Worm (Caenorhabditis elegans) whole organism, L1 larva: ENCODE measurements around the gene Y16B4A.2.

Source experiments
- C04F5.9 ChIP-seq: sonication (generic microtip); optimal IDR thresholded peaks from 2 replicates; lab custom pipeline; 2016; ENCODE audit warnings: missing genetic modification characterization, missing compliant biosample characterization
- F16B12.6 ChIP-seq: fragments of 150-350 bp; optimal IDR thresholded peaks from 2 replicates; lab custom pipeline; 2014; ENCODE audit warnings: missing biosample characterization, missing genetic modification characterization
- Y116A8C.19 ChIP-seq: sonication (generic microtip); optimal IDR thresholded peaks from 2 replicates; lab custom pipeline; 2016; ENCODE audit warnings: missing compliant biosample characterization, missing genetic modification characterization, borderline replicate concordance
- aly-2 ChIP-seq: fragments of 150-350 bp; optimal IDR thresholded peaks from 2 replicates; lab custom pipeline; 2014; ENCODE audit warnings: missing biosample characterization, missing genetic modification characterization
- ama-1 ChIP-seq: fragments of 150-350 bp; optimal IDR thresholded peaks from 2 replicates; lab custom pipeline; 2014
- blmp-1 ChIP-seq: fragments of 150-350 bp; optimal IDR thresholded peaks from 2 replicates; lab custom pipeline; 2014; ENCODE audit warnings: missing biosample characterization, missing genetic modification characterization
- ceh-82 ChIP-seq, 3 experiments: fragments of 150-350 bp in 1 of 3; sonication (generic microtip) in 2 of 3; optimal IDR thresholded peaks; 2 replicates each; lab custom pipeline; 2014 to 2017; ENCODE audit warnings: missing biosample characterization in 3 of 3, missing genetic modification characterization in 3 of 3
- ceh-88 ChIP-seq: fragments of 200-800 bp; sonication (Bioruptor generic); IDR thresholded peaks from 2 replicates; pipeline ENCODE4 v1.3.6; 2022; ENCODE audit warnings: missing genetic modification characterization, missing compliant biosample characterization
- ceh-90 ChIP-seq: sonication (generic microtip); optimal IDR thresholded peaks from 2 replicates; lab custom pipeline; 2016; ENCODE audit warnings: missing genetic modification characterization, missing compliant biosample characterization
- ces-1 ChIP-seq: fragments of 150-350 bp; optimal IDR thresholded peaks from 2 replicates; lab custom pipeline; 2014; ENCODE audit warnings: missing biosample characterization, missing genetic modification reagents, missing genetic modification characterization
- dpl-1 ChIP-seq, 3 experiments: fragments of 150-350 bp in 2 of 3; sonication (generic microtip) in 1 of 3; optimal IDR thresholded peaks; 2 replicates each; lab custom pipeline; 2014 to 2017; ENCODE audit warnings: missing biosample characterization in 3 of 3, missing genetic modification characterization in 3 of 3, missing genetic modification reagents in 3 of 3
- dsc-1 ChIP-seq: sonication (generic microtip); optimal IDR thresholded peaks from 2 replicates; lab custom pipeline; 2016; ENCODE audit warnings: mild to moderate bottlenecking, missing genetic modification characterization, missing compliant biosample characterization
- efl-1 ChIP-seq, 4 experiments: fragments of 150-350 bp; optimal IDR thresholded peaks in 3 of 4; peaks in 1 of 4; 1 replicate in 1 of 4; 2 replicates in 3 of 4; lab custom pipeline; 2014; ENCODE audit warnings: missing biosample characterization in 2 of 4, missing genetic modification characterization in 2 of 4, missing genetic modification reagents in 2 of 4
- efl-3 ChIP-seq: fragments of 200-800 bp; sonication (Bioruptor generic); optimal IDR thresholded peaks from 2 replicates; lab custom pipeline; 2018; ENCODE audit warnings: mild to moderate bottlenecking, missing genetic modification characterization, missing compliant biosample characterization
- egl-13 ChIP-seq: sonication (generic microtip); optimal IDR thresholded peaks from 2 replicates; lab custom pipeline; 2016; ENCODE audit warnings: missing genotype, missing genetic modification reagents, missing genetic modification characterization, missing compliant biosample characterization
- elt-2 ChIP-seq: sonication (generic microtip); optimal IDR thresholded peaks from 2 replicates; lab custom pipeline; 2016; ENCODE audit warnings: missing genetic modification characterization, mild to moderate bottlenecking, inconsistent platforms, missing compliant biosample characterization, missing genetic modification reagents
- elt-3 ChIP-seq, 6 experiments: fragments of 150-350 bp in 1 of 6; sonication (generic microtip); optimal IDR thresholded peaks; 2 replicates each; lab custom pipeline; 2017 to 2018; ENCODE audit warnings: missing biosample characterization in 6 of 6, missing genetic modification characterization in 6 of 6, inconsistent platforms in 1 of 6
- ets-5 ChIP-seq: fragments of 200-800 bp; sonication (Bioruptor generic); IDR thresholded peaks from 2 replicates; pipeline ENCODE4 v1.3.6; 2022; ENCODE audit warnings: missing genetic modification characterization, missing compliant biosample characterization
- fkh-4 ChIP-seq: sonication (generic microtip); optimal IDR thresholded peaks from 2 replicates; lab custom pipeline; 2016; ENCODE audit warnings: missing compliant biosample characterization, missing genetic modification characterization, borderline replicate concordance
- fkh-8 ChIP-seq: sonication (generic microtip); optimal IDR thresholded peaks from 2 replicates; lab custom pipeline; 2016; ENCODE audit warnings: mild to moderate bottlenecking, missing genetic modification characterization, missing compliant biosample characterization
- fos-1 ChIP-seq: fragments of 150-350 bp; optimal IDR thresholded peaks from 2 replicates; lab custom pipeline; 2014; ENCODE audit warnings: missing biosample characterization, missing genetic modification characterization
- hlh-17 ChIP-seq: fragments of 200-800 bp; sonication (Bioruptor generic); optimal IDR thresholded peaks from 2 replicates; lab custom pipeline; 2018; ENCODE audit warnings: missing genetic modification characterization, mild to moderate bottlenecking, missing compliant biosample characterization, moderate library complexity, borderline replicate concordance
- hpl-2 ChIP-seq: fragments of 150-350 bp; optimal IDR thresholded peaks from 2 replicates; lab custom pipeline; 2014; ENCODE audit warnings: missing biosample characterization, missing genetic modification reagents, missing genetic modification characterization
- irx-1 ChIP-seq: sonication (generic microtip); optimal IDR thresholded peaks from 2 replicates; lab custom pipeline; 2016; ENCODE audit warnings: missing genetic modification characterization, missing compliant biosample characterization
- lin-13 ChIP-seq: fragments of 150-350 bp; optimal IDR thresholded peaks from 2 replicates; lab custom pipeline; 2014; ENCODE audit warnings: missing biosample characterization, missing genetic modification reagents, missing genetic modification characterization
- lin-14 ChIP-seq: fragments of 200-800 bp; sonication (Bioruptor generic); optimal IDR thresholded peaks from 2 replicates; lab custom pipeline; 2018; ENCODE audit warnings: mild to moderate bottlenecking, missing genetic modification characterization, moderate library complexity, missing compliant biosample characterization
- lsy-2 ChIP-seq, 2 experiments: fragments of 150-350 bp; optimal IDR thresholded peaks; 2 replicates each; lab custom pipeline; 2014; ENCODE audit warnings: missing biosample characterization in 2 of 2, missing genetic modification characterization in 2 of 2
- mab-9 ChIP-seq: fragments of 200-800 bp; sonication (Bioruptor generic); IDR thresholded peaks from 2 replicates; pipeline ENCODE4 v1.3.6; 2022; ENCODE audit warnings: missing genetic modification reagents, missing genetic modification characterization, missing compliant biosample characterization
- mep-1 ChIP-seq: fragments of 150-350 bp; optimal IDR thresholded peaks from 2 replicates; lab custom pipeline; 2014; ENCODE audit warnings: missing biosample characterization, missing genetic modification characterization
- nhr-19 ChIP-seq: fragments of 200-800 bp; sonication (Bioruptor generic); conservative IDR thresholded peaks from 2 replicates; pipeline ENCODE4 v1.3.6; 2022; ENCODE audit warnings: missing genetic modification characterization, missing compliant biosample characterization
- nhr-20 ChIP-seq: sonication (generic microtip); optimal IDR thresholded peaks from 2 replicates; lab custom pipeline; 2016; ENCODE audit warnings: mild to moderate bottlenecking, missing genetic modification characterization, missing compliant biosample characterization
- nhr-28 ChIP-seq: fragments of 150-350 bp; optimal IDR thresholded peaks from 2 replicates; lab custom pipeline; 2014; ENCODE audit warnings: missing biosample characterization, missing genetic modification characterization
- nhr-47 ChIP-seq: sonication (generic microtip); optimal IDR thresholded peaks from 2 replicates; lab custom pipeline; 2016; ENCODE audit warnings: mild to moderate bottlenecking, missing genetic modification characterization, moderate library complexity, missing compliant biosample characterization
- nhr-77 ChIP-seq: fragments of 150-350 bp; optimal IDR thresholded peaks from 2 replicates; lab custom pipeline; 2014; ENCODE audit warnings: missing biosample characterization, missing genetic modification characterization
- nhr-90 ChIP-seq: sonication (generic microtip); optimal IDR thresholded peaks from 2 replicates; lab custom pipeline; 2016; ENCODE audit warnings: mild to moderate bottlenecking, missing genetic modification characterization, missing compliant biosample characterization; ENCODE audit not compliant: poor library complexity
- pax-3 ChIP-seq: fragments of 200-800 bp; sonication (Bioruptor generic); optimal IDR thresholded peaks from 2 replicates; lab custom pipeline; 2018; ENCODE audit warnings: mild to moderate bottlenecking, missing genetic modification characterization, moderate library complexity, missing compliant biosample characterization
- pqm-1 ChIP-seq: sonication (generic microtip); optimal IDR thresholded peaks from 3 replicates; lab custom pipeline; 2017; ENCODE audit warnings: missing biosample characterization, missing genetic modification characterization
- sptf-1 ChIP-seq: fragments of 150-350 bp; optimal IDR thresholded peaks from 2 replicates; lab custom pipeline; 2014; ENCODE audit warnings: missing biosample characterization, missing genetic modification characterization
- tbx-2 ChIP-seq: sonication (generic microtip); optimal IDR thresholded peaks from 2 replicates; lab custom pipeline; 2016; ENCODE audit warnings: missing genetic modification characterization, missing compliant biosample characterization
- tlp-1 ChIP-seq: fragments of 150-350 bp; optimal IDR thresholded peaks from 2 replicates; lab custom pipeline; 2014; ENCODE audit warnings: missing biosample characterization, missing genetic modification characterization
- unc-130 ChIP-seq: fragments of 150-350 bp; optimal IDR thresholded peaks from 2 replicates; lab custom pipeline; 2017; ENCODE audit warnings: missing biosample characterization, missing genetic modification characterization, inconsistent platforms
- unc-62 ChIP-seq: fragments of 150-350 bp; optimal IDR thresholded peaks from 2 replicates; lab custom pipeline; 2014; ENCODE audit warnings: missing biosample characterization, missing genetic modification reagents, missing genetic modification characterization
- unc-86 ChIP-seq: sonication (generic microtip); optimal IDR thresholded peaks from 2 replicates; lab custom pipeline; 2016; ENCODE audit warnings: missing genetic modification characterization, missing compliant biosample characterization
- unc-98 ChIP-seq: fragments of 200-800 bp; sonication (Bioruptor generic); IDR thresholded peaks from 2 replicates; pipeline ENCODE4 v1.3.6; 2022; ENCODE audit warnings: missing genetic modification characterization, missing compliant biosample characterization
- xbp-1 ChIP-seq: sonication (generic microtip); optimal IDR thresholded peaks from 2 replicates; lab custom pipeline; 2016; ENCODE audit warnings: missing genetic modification characterization, missing compliant biosample characterization
- zag-1 ChIP-seq: fragments of 150-350 bp; optimal IDR thresholded peaks from 2 replicates; lab custom pipeline; 2014; ENCODE audit warnings: missing biosample characterization, missing genetic modification characterization
- ztf-4 ChIP-seq: fragments of 150-350 bp; optimal IDR thresholded peaks from 2 replicates; lab custom pipeline; 2014; ENCODE audit warnings: missing biosample characterization, missing genetic modification characterization

The Y16B4A.2 gene

DNA sequence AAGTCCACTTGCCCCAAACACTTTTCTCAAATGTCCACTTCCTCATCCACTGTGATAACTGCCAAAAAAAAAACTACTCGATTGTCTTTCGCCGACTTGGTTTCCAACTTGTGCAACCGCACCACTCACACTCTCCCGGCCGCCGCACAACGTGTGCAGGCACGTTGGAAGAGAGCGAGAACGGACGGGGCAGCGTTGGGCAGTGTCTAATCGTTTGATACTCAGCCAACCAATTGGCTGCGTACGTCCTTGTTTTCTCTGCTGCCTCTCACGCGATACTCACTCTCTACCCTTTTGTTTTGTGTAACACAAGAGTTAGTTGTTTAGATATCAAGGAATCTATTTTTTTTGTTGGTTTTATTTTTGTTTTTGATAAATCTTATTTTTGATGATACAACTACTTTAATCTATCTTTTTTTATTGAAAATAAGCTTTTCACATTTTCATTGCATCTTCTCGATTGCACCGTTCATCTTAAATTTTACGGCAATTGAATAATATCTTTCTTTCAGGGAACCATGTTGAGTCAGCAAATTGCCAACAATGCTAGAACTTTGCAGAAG lies 18.1 kb downstream of the Y16B4A.2 start, which contains the start of gene sucl-1 (continued):
- TF ChIP-seq elt-3 (tag; optimal IDR thresholded peaks at IDR 0.05; lab: Kevin White, UChicago) = peak in 4 of 6 experiments; percentile 27 to 48 (median 41)
- TF ChIP-seq zag-1 (tag; lab: Kevin White, UChicago) = no peak
- TF ChIP-seq xbp-1 (tag; lab: Kevin White, UChicago) = peak; percentile 71

DNA sequence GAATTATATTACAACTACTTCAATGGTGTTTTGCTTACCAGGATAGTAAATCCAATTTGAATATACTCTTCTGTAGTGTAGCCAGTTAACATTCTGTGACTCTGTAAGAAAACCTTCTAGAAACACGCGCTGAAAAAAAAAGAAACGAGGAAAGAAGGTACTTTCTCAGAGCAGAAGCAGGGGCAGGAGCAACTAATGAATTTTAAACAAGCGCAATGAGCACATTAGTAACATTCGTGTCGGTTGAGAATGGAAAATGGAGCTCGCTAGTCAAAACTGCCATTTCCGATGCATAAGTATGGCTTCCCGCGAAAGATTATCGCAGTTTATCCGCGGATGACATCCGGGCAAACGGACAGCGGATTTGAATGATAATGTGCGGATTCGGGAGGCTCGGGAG lies 19.7 kb downstream of the Y16B4A.2 start, which contains the start of gene C05G5.3:
C05G5.3 (minus strand) TSS at position 101 of the 400 bp plus-strand sequence.
- TF ChIP-seq nhr-20 (no peak), efl-1 (optimal IDR thresholded peaks at IDR 0.05; lab: Kevin White, UChicago) (no peak), efl-1 (GFP tag; optimal IDR thresholded peaks at IDR 0.05 in 1 of 2; lab: Kevin White, UChicago) (no peak), dsc-1 (tag; lab: Kevin White, UChicago) (peak; percentile 29), fkh-8 (peak; percentile 40), hpl-2 (GFP tag; lab: Kevin White, UChicago) (no peak), pax-3 (tag; lab: Kevin White, UChicago) (no peak), irx-1 (no peak)

DNA sequence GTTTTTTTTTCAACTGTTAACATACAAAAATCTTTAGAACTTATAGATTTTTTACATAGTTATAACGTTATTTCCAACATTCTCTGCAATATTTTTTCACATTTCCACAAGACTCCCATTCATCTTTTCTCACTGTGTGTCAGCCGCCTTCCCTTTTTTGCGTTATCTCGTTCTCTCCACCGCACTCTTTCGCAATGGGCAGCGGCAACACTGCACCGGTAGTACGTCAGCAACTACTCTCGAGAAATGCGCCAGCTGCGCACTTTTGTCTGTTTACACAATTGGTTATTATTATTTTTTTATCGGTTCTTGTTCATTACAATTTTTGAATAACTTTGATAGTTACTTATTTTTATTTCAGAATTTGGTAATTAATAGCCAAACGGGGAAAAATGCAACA lies 24.7 kb downstream of the Y16B4A.2 start, which contains the start of gene C05G5.2:
C05G5.2 (plus strand) TSS at position 356 of the 400 bp plus-strand sequence.
- TF ChIP-seq ztf-4 (tag; lab: Kevin White, UChicago) = peak; percentile 14
- no peak for TF ChIP-seq nhr-28
- TF ChIP-seq tlp-1 (tag; lab: Kevin White, UChicago) = no peak
- no peak; the same call in 1 of the 2 replicates for TF ChIP-seq ceh-88
- TF ChIP-seq nhr-47 (tag; lab: Kevin White, UChicago) = peak; percentile 88
- peak; percentile 43 for TF ChIP-seq dsc-1 (tag; lab: Kevin White, UChicago)
- TF ChIP-seq nhr-20 = peak; percentile 92
- no peak for TF ChIP-seq mab-9 (GFP tag; lab: Robert Waterston, UW)
- TF ChIP-seq unc-62 (GFP tag; lab: Kevin White, UChicago) = no peak
- TF ChIP-seq lin-13 (GFP tag; lab: Kevin White, UChicago) = peak; percentile 83
- TF ChIP-seq efl-3 (GFP tag; lab: Kevin White, UChicago) = no peak
- TF ChIP-seq aly-2 (tag; lab: Kevin White, UChicago) = no peak
- TF ChIP-seq C04F5.9 (tag; lab: Kevin White, UChicago) = peak; percentile 33
- TF ChIP-seq ets-5 = no peak
- no peak for TF ChIP-seq ama-1 (lab: Kevin White, UChicago)
- no peak for TF ChIP-seq Y116A8C.19 (tag; lab: Kevin White, UChicago)
- TF ChIP-seq zag-1 (tag; lab: Kevin White, UChicago) = no peak
- TF ChIP-seq nhr-77 (tag; lab: Kevin White, UChicago) = peak; percentile 70
- TF ChIP-seq elt-2 = peak; percentile 71
- TF ChIP-seq fkh-4 (tag; lab: Kevin White, UChicago) = no peak
- TF ChIP-seq mep-1 (tag; lab: Kevin White, UChicago) = peak; percentile 95
- TF ChIP-seq lsy-2 (tag; optimal IDR thresholded peaks at IDR 0.05; lab: Kevin White, UChicago) = peak; percentile 87 to 90
- peak; percentile 71 for TF ChIP-seq F16B12.6
- peak; percentile 75 for TF ChIP-seq unc-130 (tag; lab: Kevin White, UChicago)
- peak; percentile 84 for TF ChIP-seq tbx-2 (tag; lab: Kevin White, UChicago)
- peak; percentile 36 for TF ChIP-seq fos-1 (tag; lab: Kevin White, UChicago)
- TF ChIP-seq ceh-90 (tag; lab: Kevin White, UChicago) = no peak
- no peak for TF ChIP-seq pqm-1
- TF ChIP-seq efl-1 (optimal IDR thresholded peaks at IDR 0.05; lab: Kevin White, UChicago) = peak; percentile 65 to 78
- TF ChIP-seq efl-1 (GFP tag; optimal IDR thresholded peaks at IDR 0.05 in 1 of 2; lab: Kevin White, UChicago) = peak; percentile 56 to 96
- peak; percentile 74 for TF ChIP-seq nhr-19 (GFP tag; lab: Robert Waterston, UW)
- TF ChIP-seq unc-86 (tag; lab: Kevin White, UChicago) = peak; percentile 77
- peak; percentile 64 to 81 (median 72) for TF ChIP-seq dpl-1 (GFP tag; optimal IDR thresholded peaks at IDR 0.05; lab: Kevin White, UChicago)
- peak; percentile 98 for TF ChIP-seq lin-14 (GFP tag; lab: Kevin White, UChicago)
- TF ChIP-seq hlh-17 (GFP tag; lab: Kevin White, UChicago) = no peak
- TF ChIP-seq blmp-1 (tag; lab: Kevin White, UChicago) = peak; percentile 85
- no peak for TF ChIP-seq sptf-1
- TF ChIP-seq ces-1 (GFP tag; lab: Kevin White, UChicago) = no peak
- no peak for TF ChIP-seq unc-98 (GFP tag; lab: Robert Waterston, UW)
- peak; percentile 77 to 94 (median 78) for TF ChIP-seq ceh-82 (tag; optimal IDR thresholded peaks at IDR 0.05; lab: Kevin White, UChicago)
- TF ChIP-seq egl-13 (tag; lab: Kevin White, UChicago) = peak; percentile 76
- TF ChIP-seq nhr-90 (tag; lab: Kevin White, UChicago) = peak; percentile 84
